Fruit fly (Drosophila melanogaster) whole organism, adult: ENCODE data around the gene CG11927.

Experiments
- CG11617 ChIP-seq: fragments of 200-800 bp; sonication (Bioruptor generic); optimal IDR thresholded peaks from 2 replicates; lab custom pipeline; 2017; ENCODE audit warnings: mild to moderate bottlenecking, missing biosample characterization, missing genetic modification reagents, missing genetic modification characterization
- CG12768 ChIP-seq: fragments of 200-800 bp; sonication (Bioruptor generic); optimal IDR thresholded peaks from 2 replicates; lab custom pipeline; 2017; ENCODE audit warnings: missing biosample characterization, missing genetic modification characterization, mild to moderate bottlenecking, moderate library complexity, missing genetic modification reagents
- CG14711 ChIP-seq: fragments of 200-800 bp; sonication (Bioruptor generic); optimal IDR thresholded peaks from 2 replicates; lab custom pipeline; 2018; ENCODE audit warnings: missing biosample characterization, mild to moderate bottlenecking, missing genetic modification characterization, moderate library complexity
- CG1620 ChIP-seq: fragments of 200-800 bp; sonication (Bioruptor generic); optimal IDR thresholded peaks from 2 replicates; lab custom pipeline; 2016; ENCODE audit warnings: missing biosample characterization, missing genetic modification characterization
- CG33017 ChIP-seq: fragments of 200-800 bp; sonication (Bioruptor generic); optimal IDR thresholded peaks from 2 replicates; lab custom pipeline; 2018; ENCODE audit warnings: missing biosample characterization, mild to moderate bottlenecking, missing genetic modification characterization, moderate library complexity
- CG5204 ChIP-seq: fragments of 200-800 bp; sonication (Bioruptor generic); optimal IDR thresholded peaks from 2 replicates; lab custom pipeline; 2016; ENCODE audit warnings: missing biosample characterization, missing genetic modification characterization
- CG7045 ChIP-seq: fragments of 200-800 bp; sonication (Bioruptor generic); optimal IDR thresholded peaks from 2 replicates; lab custom pipeline; 2017; ENCODE audit warnings: missing biosample characterization, mild to moderate bottlenecking, missing genetic modification characterization
- CG7101 ChIP-seq: fragments of 200-800 bp; sonication (Bioruptor generic); optimal IDR thresholded peaks from 2 replicates; lab custom pipeline; 2018; ENCODE audit warnings: missing biosample characterization, mild to moderate bottlenecking, missing genetic modification characterization, moderate library complexity
- Clk ChIP-seq: fragments of 200-800 bp; sonication (Bioruptor generic); optimal IDR thresholded peaks from 2 replicates; lab custom pipeline; 2017; ENCODE audit warnings: missing biosample characterization, missing genetic modification characterization
- Crg-1 ChIP-seq: fragments of 200-800 bp; sonication (Bioruptor generic); optimal IDR thresholded peaks from 2 replicates; lab custom pipeline; 2016; ENCODE audit warnings: missing biosample characterization, missing genetic modification characterization
- Hr96 ChIP-seq: fragments of 200-800 bp; sonication (Bioruptor generic); optimal IDR thresholded peaks from 2 replicates; lab custom pipeline; 2016; ENCODE audit warnings: missing biosample characterization, missing genetic modification characterization
- Mnt ChIP-seq: fragments of 200-800 bp; sonication (Bioruptor generic); optimal IDR thresholded peaks from 2 replicates; lab custom pipeline; 2016; ENCODE audit warnings: missing biosample characterization, mild to moderate bottlenecking, missing genetic modification characterization
- bab1 ChIP-seq: fragments of 200-800 bp; sonication (Bioruptor generic); optimal IDR thresholded peaks from 3 replicates; lab custom pipeline; 2019; ENCODE audit warnings: missing biosample characterization, mild to moderate bottlenecking, missing genetic modification characterization, moderate library complexity
- cic ChIP-seq: fragments of 200-800 bp; sonication (Bioruptor generic); optimal IDR thresholded peaks from 2 replicates; lab custom pipeline; 2017; ENCODE audit warnings: missing biosample characterization, mild to moderate bottlenecking, missing genetic modification characterization, moderate library complexity
- cnc ChIP-seq, 2 experiments: fragments of >200 bp; optimal IDR thresholded peaks; 2 replicates each; lab custom pipeline; 2017
- kay ChIP-seq: fragments of 200-800 bp; sonication (Bioruptor generic); peaks from one replicate; lab custom pipeline; 2016; ENCODE audit warnings: missing biosample characterization, missing genetic modification characterization, borderline replicate concordance
- ovo ChIP-seq: fragments of 200-800 bp; sonication (Bioruptor generic); optimal IDR thresholded peaks from 2 replicates; lab custom pipeline; 2016; ENCODE audit warnings: missing biosample characterization, missing genetic modification characterization
- pad ChIP-seq: fragments of 200-800 bp; sonication (Bioruptor generic); optimal IDR thresholded peaks from 3 replicates; lab custom pipeline; 2017; ENCODE audit warnings: missing biosample characterization, missing genetic modification characterization, mild to moderate bottlenecking, moderate library complexity, missing genetic modification reagents
- tj ChIP-seq: fragments of 200-800 bp; sonication (Bioruptor generic); optimal IDR thresholded peaks from 3 replicates; lab custom pipeline; 2017; ENCODE audit warnings: missing biosample characterization, mild to moderate bottlenecking, missing genetic modification characterization, moderate library complexity
- toe ChIP-seq: fragments of 200-800 bp; sonication (Bioruptor generic); optimal IDR thresholded peaks from 2 replicates; lab custom pipeline; 2016; ENCODE audit warnings: missing biosample characterization, missing genetic modification characterization

The CG11927 gene

DNA sequence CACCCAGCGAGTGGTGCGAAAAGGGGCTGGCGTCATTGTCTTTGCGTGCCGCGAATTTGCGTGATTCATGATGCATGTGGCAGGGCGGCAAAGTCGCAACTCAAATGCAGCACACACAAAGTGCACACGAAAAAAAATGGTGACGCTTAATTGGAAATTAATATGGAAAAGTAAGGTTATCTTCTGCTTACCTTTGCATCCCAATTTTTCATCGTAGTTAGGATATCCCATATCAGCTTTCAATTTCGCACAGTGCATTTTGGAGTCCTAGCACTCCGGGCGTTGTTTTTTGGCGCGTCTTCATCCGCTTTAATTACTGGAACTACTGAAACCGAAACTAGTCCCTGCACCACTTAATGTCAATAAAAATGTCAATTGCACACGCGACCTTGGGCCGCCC is 27.6 kb upstream of the CG11927 start:
- TF ChIP-seq pad (GFP tag; lab: Kevin White, UChicago) (no peak), Hr96 (GFP tag; lab: Kevin White, UChicago) (no peak), CG5204 (no peak), CG1620 (GFP tag; lab: Kevin White, UChicago) (no peak), CG14711 (tag; lab: Kevin White, UChicago) (no peak), Mnt (GFP tag; lab: Kevin White, UChicago) (no peak), bab1 (no peak), cic (GFP tag; lab: Kevin White, UChicago) (no peak), tj (GFP tag; lab: Kevin White, UChicago) (no peak), Clk (GFP tag; lab: Kevin White, UChicago) (no peak), CG33017 (tag; lab: Kevin White, UChicago) (no peak)

DNA sequence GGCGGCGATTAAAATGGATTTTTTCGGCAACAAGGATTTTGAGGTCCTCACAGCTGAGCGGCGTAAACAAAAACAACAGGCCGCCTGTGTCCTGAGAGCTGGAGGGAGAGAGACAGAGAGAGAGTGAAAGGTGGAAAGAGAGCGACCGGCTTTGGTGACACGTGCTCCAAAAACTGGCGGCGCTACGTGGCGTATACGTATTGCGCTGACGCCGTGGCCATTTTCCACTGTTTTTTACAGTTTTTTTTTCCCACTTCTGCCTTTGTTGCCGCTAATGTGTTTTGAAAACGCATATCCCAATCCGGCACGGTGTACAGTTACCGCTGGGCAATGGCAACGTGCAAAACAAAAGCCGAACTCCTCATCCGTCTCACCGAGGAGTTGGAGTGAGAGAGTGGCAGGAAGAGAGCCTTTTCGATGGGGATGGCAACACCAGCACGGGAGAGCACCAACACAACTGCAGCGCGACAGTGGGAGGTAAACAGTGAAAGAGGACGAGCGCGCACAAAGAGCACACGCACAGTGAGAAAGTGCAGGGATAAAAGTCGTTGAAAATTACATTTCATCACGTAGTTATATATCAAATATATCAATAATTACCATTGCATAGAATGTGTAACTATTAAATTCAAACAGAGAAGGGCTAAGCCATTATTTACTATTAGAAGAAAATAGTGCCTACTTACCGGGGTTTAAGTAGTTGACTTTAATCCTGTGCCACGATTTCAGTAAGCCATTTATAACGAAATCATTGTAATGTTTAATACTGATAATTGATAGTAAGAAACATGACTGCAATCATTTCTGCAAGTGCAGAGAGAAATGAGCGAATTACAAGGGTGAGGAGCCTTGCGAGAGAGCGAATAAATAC is 26.9 kb upstream of the CG11927 start:
- TF ChIP-seq CG12768 (GFP tag; lab: Kevin White, UChicago) (no peak), Hr96 (GFP tag; lab: Kevin White, UChicago) (no peak), cnc (optimal IDR thresholded peaks at IDR 0.05; lab: Kevin White, UChicago) (no peak), kay (GFP tag; lab: Kevin White, UChicago) (no peak), toe (GFP tag; lab: Kevin White, UChicago) (peak; percentile 68), pad (GFP tag; lab: Kevin White, UChicago) (no peak), CG7045 (GFP tag; lab: Kevin White, UChicago) (no peak), Mnt (GFP tag; lab: Kevin White, UChicago) (no peak), CG7101 (tag; lab: Kevin White, UChicago) (no peak), CG1620 (GFP tag; lab: Kevin White, UChicago) (peak; percentile 15), CG14711 (tag; lab: Kevin White, UChicago) (no peak), CG33017 (tag; lab: Kevin White, UChicago) (peak; percentile 25), Clk (GFP tag; lab: Kevin White, UChicago) (no peak), CG11617 (peak; percentile 40), CG5204 (peak; percentile 70), cic (GFP tag; lab: Kevin White, UChicago) (no peak), Crg-1 (no peak), tj (GFP tag; lab: Kevin White, UChicago) (no peak), ovo (GFP tag; lab: Kevin White, UChicago) (no peak), bab1 (no peak)

DNA sequence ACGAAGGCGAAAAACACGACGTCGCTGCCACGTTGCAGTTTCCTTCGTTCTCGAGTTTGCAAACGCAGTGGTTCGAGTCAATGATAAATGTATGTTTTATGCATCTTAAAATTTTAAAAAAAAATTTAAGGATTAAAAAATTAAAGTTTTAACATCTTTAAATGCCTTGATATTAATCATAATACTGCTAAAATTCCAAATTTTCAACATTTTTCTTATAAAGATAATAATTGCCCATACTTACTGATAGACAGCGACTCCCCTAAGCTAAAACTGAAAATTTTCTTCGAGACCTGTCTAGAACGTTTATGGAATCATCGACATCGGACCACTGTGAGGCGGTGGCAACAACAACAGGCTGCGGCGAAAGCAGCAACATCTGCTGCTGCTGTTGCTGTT is 26.2 kb upstream of the CG11927 start:
- TF ChIP-seq Mnt (GFP tag; lab: Kevin White, UChicago), result no peak
- TF ChIP-seq CG7045 (GFP tag; lab: Kevin White, UChicago), result peak; percentile 76
- TF ChIP-seq CG7101 (tag; lab: Kevin White, UChicago), result peak; percentile 42
- no peak for TF ChIP-seq Crg-1
- TF ChIP-seq CG33017 (tag; lab: Kevin White, UChicago), result peak; percentile 34
- no peak for TF ChIP-seq cnc (optimal IDR thresholded peaks at IDR 0.05; lab: Kevin White, UChicago)
- peak; percentile 26 for TF ChIP-seq pad (GFP tag; lab: Kevin White, UChicago)
- peak; percentile 28 for TF ChIP-seq CG14711 (tag; lab: Kevin White, UChicago)
- no peak for TF ChIP-seq ovo (GFP tag; lab: Kevin White, UChicago)
- TF ChIP-seq bab1, result no peak
- peak; percentile 23 for TF ChIP-seq toe (GFP tag; lab: Kevin White, UChicago)
- TF ChIP-seq cic (GFP tag; lab: Kevin White, UChicago), result no peak
- peak; percentile 63 for TF ChIP-seq Hr96 (GFP tag; lab: Kevin White, UChicago)
- TF ChIP-seq CG11617, result peak; percentile 31
- TF ChIP-seq CG5204, result peak; percentile 55
- peak; percentile 39 for TF ChIP-seq Clk (GFP tag; lab: Kevin White, UChicago)
- TF ChIP-seq CG12768 (GFP tag; lab: Kevin White, UChicago), result peak; percentile 68
- TF ChIP-seq CG1620 (GFP tag; lab: Kevin White, UChicago), result no peak
- TF ChIP-seq tj (GFP tag; lab: Kevin White, UChicago), result no peak

DNA sequence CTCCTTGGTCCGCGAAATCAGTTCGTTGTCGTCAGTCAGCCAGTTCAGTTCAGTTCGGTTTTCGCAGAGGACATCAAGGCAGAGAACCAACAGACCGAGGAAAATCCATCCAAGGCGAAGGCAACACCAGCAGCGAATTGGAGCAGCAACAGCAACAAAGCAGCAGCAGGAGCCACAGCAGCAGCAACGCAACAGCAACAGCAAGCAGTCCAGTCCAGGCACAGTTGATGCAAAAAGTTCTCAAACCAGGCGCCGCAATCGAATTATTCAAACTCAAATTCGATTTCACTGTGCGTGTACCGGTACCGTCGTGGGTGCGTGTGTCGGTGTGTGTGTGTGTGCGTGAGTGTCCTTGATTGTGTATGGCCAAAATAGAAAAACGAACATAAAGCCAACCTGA is 25.8 kb upstream of the CG11927 start, which contains the start of gene CG15628:
Gene CG15628, plus strand, starts transcription at position 18 of the 400 bp plus-strand sequence.
- TF ChIP-seq cnc (optimal IDR thresholded peaks at IDR 0.05; lab: Kevin White, UChicago) (no peak), tj (GFP tag; lab: Kevin White, UChicago) (no peak), Clk (GFP tag; lab: Kevin White, UChicago) (no peak), Crg-1 (no peak), bab1 (no peak), CG5204 (no peak), Mnt (GFP tag; lab: Kevin White, UChicago) (no peak), CG1620 (GFP tag; lab: Kevin White, UChicago) (no peak), toe (GFP tag; lab: Kevin White, UChicago) (no peak), Hr96 (GFP tag; lab: Kevin White, UChicago) (no peak), CG14711 (tag; lab: Kevin White, UChicago) (no peak), CG33017 (tag; lab: Kevin White, UChicago) (no peak), cic (GFP tag; lab: Kevin White, UChicago) (no peak), CG12768 (GFP tag; lab: Kevin White, UChicago) (no peak), CG11617 (no peak), pad (GFP tag; lab: Kevin White, UChicago) (no peak), kay (GFP tag; lab: Kevin White, UChicago) (no peak), CG7045 (GFP tag; lab: Kevin White, UChicago) (no peak), CG7101 (tag; lab: Kevin White, UChicago) (no peak)

DNA sequence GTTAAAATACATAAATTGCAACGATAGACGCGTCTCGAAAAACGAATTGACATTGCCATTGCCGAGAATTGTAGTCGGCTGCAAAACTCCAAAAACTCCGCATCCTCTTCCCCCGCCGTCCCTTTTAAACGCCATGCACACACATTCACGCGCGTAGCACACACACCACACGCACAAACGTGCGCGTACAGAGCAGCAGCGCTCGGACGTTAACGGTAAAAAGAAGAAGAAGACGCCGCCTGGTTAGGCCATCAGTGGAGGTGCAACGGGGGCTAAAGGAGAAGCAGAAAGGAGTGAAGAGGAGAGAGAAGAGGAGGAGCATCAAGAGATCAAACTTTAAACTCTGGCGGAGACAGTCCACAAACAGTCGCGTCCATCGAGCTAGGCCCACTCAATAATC is 25.3 kb upstream of the CG11927 start:
- TF ChIP-seq cic (GFP tag; lab: Kevin White, UChicago), result no peak
- no peak for TF ChIP-seq ovo (GFP tag; lab: Kevin White, UChicago)
- TF ChIP-seq kay (GFP tag; lab: Kevin White, UChicago), result no peak
- no peak for TF ChIP-seq CG1620 (GFP tag; lab: Kevin White, UChicago)
- no peak for TF ChIP-seq CG7045 (GFP tag; lab: Kevin White, UChicago)
- no peak for TF ChIP-seq CG7101 (tag; lab: Kevin White, UChicago)
- TF ChIP-seq CG14711 (tag; lab: Kevin White, UChicago), result no peak
- TF ChIP-seq CG12768 (GFP tag; lab: Kevin White, UChicago), result no peak
- no peak for TF ChIP-seq cnc (optimal IDR thresholded peaks at IDR 0.05; lab: Kevin White, UChicago)
- TF ChIP-seq tj (GFP tag; lab: Kevin White, UChicago), result no peak
- TF ChIP-seq Crg-1, result no peak
- no peak for TF ChIP-seq CG5204
- TF ChIP-seq pad (GFP tag; lab: Kevin White, UChicago), result no peak
- no peak for TF ChIP-seq Hr96 (GFP tag; lab: Kevin White, UChicago)
- no peak for TF ChIP-seq toe (GFP tag; lab: Kevin White, UChicago)
- TF ChIP-seq CG33017 (tag; lab: Kevin White, UChicago), result no peak
- TF ChIP-seq Clk (GFP tag; lab: Kevin White, UChicago), result no peak
- TF ChIP-seq CG11617, result no peak
- no peak for TF ChIP-seq Mnt (GFP tag; lab: Kevin White, UChicago)
